Fruit fly (Drosophila melanogaster) whole organism, embryonic: ENCODE data around the gene CG44303.

Experiments used
- Ada2b ChIP-seq: fragments of 200-800 bp; sonication (Bioruptor generic); IDR thresholded peaks from 2 replicates; pipeline ENCODE4 v1.3.6; 2022; ENCODE audit warnings: missing biosample characterization, missing genetic modification characterization
- Adf1 ChIP-seq: fragments of 200-800 bp; sonication (Bioruptor generic); IDR thresholded peaks from 2 replicates; pipeline ENCODE4 v1.3.6; 2022; ENCODE audit warnings: missing biosample characterization, missing genetic modification characterization
- Aef1 ChIP-seq: fragments of 200-800 bp; sonication (Bioruptor generic); IDR thresholded peaks from 3 replicates; pipeline ENCODE4 v1.3.6; 2022; ENCODE audit warnings: missing biosample characterization, missing genetic modification characterization
- B-H2 ChIP-seq: fragments of 200-800 bp; sonication (Bioruptor generic); optimal IDR thresholded peaks from 2 replicates; lab custom pipeline; 2018; ENCODE audit warnings: missing biosample characterization, mild to moderate bottlenecking, missing genetic modification characterization
- CG10147 ChIP-seq: fragments of 200-800 bp; sonication (Bioruptor generic); optimal IDR thresholded peaks from 2 replicates; lab custom pipeline; 2019; ENCODE audit warnings: missing biosample characterization, mild to moderate bottlenecking, missing genetic modification characterization, moderate library complexity
- CG10209 ChIP-seq: fragments of 200-800 bp; sonication (Bioruptor generic); optimal IDR thresholded peaks from 3 replicates; lab custom pipeline; 2017; ENCODE audit warnings: missing biosample characterization, mild to moderate bottlenecking, missing genetic modification characterization, missing genetic modification reagents
- CG12155 ChIP-seq: fragments of 200-800 bp; sonication (Bioruptor generic); optimal IDR thresholded peaks from 3 replicates; lab custom pipeline; 2016; ENCODE audit warnings: missing biosample characterization, missing genetic modification characterization
- CG12391 ChIP-seq: fragments of 200-800 bp; sonication (Bioruptor generic); optimal IDR thresholded peaks from 3 replicates; lab custom pipeline; 2018; ENCODE audit warnings: missing biosample characterization, mild to moderate bottlenecking, missing genetic modification characterization, moderate library complexity
- CG12942 ChIP-seq: fragments of 200-800 bp; sonication (Bioruptor generic); optimal IDR thresholded peaks from 3 replicates; lab custom pipeline; 2016; ENCODE audit warnings: missing biosample characterization, missing genetic modification characterization
- CG13296 ChIP-seq: fragments of 200-800 bp; sonication (Bioruptor generic); optimal IDR thresholded peaks from 3 replicates; lab custom pipeline; 2018; ENCODE audit warnings: missing biosample characterization, mild to moderate bottlenecking, missing genetic modification characterization
- CG13775 ChIP-seq: fragments of 200-800 bp; sonication (Bioruptor generic); optimal IDR thresholded peaks from 3 replicates; lab custom pipeline; 2017; ENCODE audit warnings: missing biosample characterization, mild to moderate bottlenecking, missing genetic modification characterization
- CG14441 ChIP-seq: fragments of 200-800 bp; sonication (Bioruptor generic); IDR thresholded peaks from 2 replicates; pipeline ENCODE4 v1.3.6; 2022; ENCODE audit warnings: missing biosample characterization, missing genetic modification characterization
- CG15269 ChIP-seq: fragments of 200-800 bp; sonication (Bioruptor generic); optimal IDR thresholded peaks from 2 replicates; lab custom pipeline; 2018; ENCODE audit warnings: missing biosample characterization, mild to moderate bottlenecking, missing genetic modification characterization, moderate library complexity
- CG18262 ChIP-seq: fragments of 200-800 bp; optimal IDR thresholded peaks from 3 replicates; lab custom pipeline; 2019; ENCODE audit warnings: missing biosample characterization, mild to moderate bottlenecking, missing genetic modification characterization, moderate library complexity
- CG18599 ChIP-seq: fragments of 200-800 bp; sonication (Bioruptor generic); optimal IDR thresholded peaks from 3 replicates; lab custom pipeline; 2017; ENCODE audit warnings: missing biosample characterization, missing genetic modification characterization, mild to moderate bottlenecking, moderate library complexity, missing genetic modification reagents
- CG30403 ChIP-seq: fragments of 200-800 bp; sonication (Bioruptor generic); optimal IDR thresholded peaks from 3 replicates; lab custom pipeline; 2016; ENCODE audit warnings: missing biosample characterization, missing genetic modification characterization
- CG31224 ChIP-seq: fragments of 200-800 bp; sonication (Bioruptor generic); IDR thresholded peaks from 2 replicates; pipeline ENCODE4 v1.3.6; 2022; ENCODE audit warnings: missing biosample characterization, missing genetic modification characterization
- CG31441 ChIP-seq: fragments of 200-800 bp; sonication (Bioruptor generic); IDR thresholded peaks from 2 replicates; pipeline ENCODE4 v1.3.6; 2022; ENCODE audit warnings: missing biosample characterization, missing genetic modification characterization
- CG4424 ChIP-seq: fragments of 200-800 bp; sonication (Bioruptor generic); optimal IDR thresholded peaks from 3 replicates; lab custom pipeline; 2016; ENCODE audit warnings: missing biosample characterization, missing genetic modification characterization
- CG6254 ChIP-seq: fragments of 200-800 bp; sonication (Bioruptor generic); optimal IDR thresholded peaks from 3 replicates; lab custom pipeline; 2017; ENCODE audit warnings: mild to moderate bottlenecking, missing biosample characterization, missing genetic modification reagents, missing genetic modification characterization
- CG8924 ChIP-seq: fragments of 200-800 bp; optimal IDR thresholded peaks from 3 replicates; lab custom pipeline; 2019; ENCODE audit warnings: missing biosample characterization, mild to moderate bottlenecking, missing genetic modification characterization, moderate library complexity
- CG9932 ChIP-seq: fragments of 200-800 bp; sonication (Bioruptor generic); IDR thresholded peaks from 2 replicates; pipeline ENCODE4 v1.3.6; 2022; ENCODE audit warnings: missing biosample characterization, missing genetic modification characterization
- Chrac-16 ChIP-seq: fragments of 200-800 bp; sonication (Bioruptor generic); optimal IDR thresholded peaks from 3 replicates; lab custom pipeline; 2016; ENCODE audit warnings: missing biosample characterization, missing genetic modification characterization
- CoRest ChIP-seq: fragments of 200-800 bp; sonication (Bioruptor generic); optimal IDR thresholded peaks from 3 replicates; lab custom pipeline; 2018; ENCODE audit warnings: missing biosample characterization, mild to moderate bottlenecking, missing genetic modification characterization, moderate library complexity
- ERR ChIP-seq: fragments of 200-800 bp; sonication (Bioruptor generic); optimal IDR thresholded peaks from 2 replicates; lab custom pipeline; 2016; ENCODE audit warnings: missing biosample characterization, missing genetic modification characterization
- Hmr ChIP-seq: fragments of 200-800 bp; sonication (Bioruptor generic); optimal IDR thresholded peaks from 3 replicates; lab custom pipeline; 2017; ENCODE audit warnings: mild to moderate bottlenecking, missing biosample characterization, missing genetic modification reagents, missing genetic modification characterization
- Hmx ChIP-seq: fragments of 200-800 bp; sonication (Bioruptor generic); optimal IDR thresholded peaks from 2 replicates; lab custom pipeline; 2016; ENCODE audit warnings: missing biosample characterization, missing genetic modification characterization
- Hr78 ChIP-seq, 2 experiments: fragments of 200-800 bp in 1 of 2; fragments of >200 bp in 1 of 2; sonication (Bioruptor generic) in 1 of 2; optimal IDR thresholded peaks; 2 replicates each; lab custom pipeline; 2017 to 2019; ENCODE audit warnings: missing biosample characterization in 2 of 2, missing genetic modification characterization in 2 of 2, mild to moderate bottlenecking in 1 of 2, moderate library complexity in 1 of 2
- Jarid2 ChIP-seq: fragments of 200-800 bp; sonication (Bioruptor generic); optimal IDR thresholded peaks from 3 replicates; lab custom pipeline; 2017; ENCODE audit warnings: mild to moderate bottlenecking, missing biosample characterization, missing genetic modification reagents, missing genetic modification characterization
- NC2β ChIP-seq: fragments of 200-800 bp; sonication (Bioruptor generic); optimal IDR thresholded peaks from 2 replicates; lab custom pipeline; 2016; ENCODE audit warnings: missing biosample characterization, missing genetic modification characterization
- Neu2 ChIP-seq: fragments of 200-800 bp; sonication (Bioruptor generic); optimal IDR thresholded peaks from 3 replicates; lab custom pipeline; 2016; ENCODE audit warnings: missing biosample characterization, missing genetic modification characterization, borderline replicate concordance
- Optix ChIP-seq: fragments of 200-800 bp; sonication (Bioruptor generic); IDR thresholded peaks from 3 replicates; pipeline ENCODE4 v1.3.6; 2022; ENCODE audit warnings: missing biosample characterization, missing genetic modification characterization
- bbx ChIP-seq: fragments of 200-800 bp; sonication (Bioruptor generic); IDR thresholded peaks from 2 replicates; pipeline ENCODE4 v1.3.6; 2022; ENCODE audit warnings: missing biosample characterization, missing genetic modification characterization; ENCODE audit not compliant: partially characterized antibody
- caup ChIP-seq: fragments of 200-800 bp; sonication (Bioruptor generic); optimal IDR thresholded peaks from 3 replicates; lab custom pipeline; 2017; ENCODE audit warnings: missing biosample characterization, mild to moderate bottlenecking, missing genetic modification characterization, moderate library complexity; ENCODE audit not compliant: severe bottlenecking
- crc ChIP-seq: fragments of 200-800 bp; sonication (Bioruptor generic); optimal IDR thresholded peaks from 2 replicates; lab custom pipeline; 2016; ENCODE audit warnings: missing biosample characterization, missing genetic modification characterization
- cwo ChIP-seq: fragments of 200-800 bp; sonication (Bioruptor generic); optimal IDR thresholded peaks from 3 replicates; lab custom pipeline; 2017; ENCODE audit warnings: missing biosample characterization, missing genetic modification characterization, mild to moderate bottlenecking, moderate library complexity, missing genetic modification reagents
- dimm ChIP-seq: fragments of 200-800 bp; sonication (Bioruptor generic); IDR thresholded peaks from 2 replicates; pipeline ENCODE4 v1.3.6; 2022; ENCODE audit warnings: missing biosample characterization, missing genetic modification characterization
- en ChIP-seq: fragments of 200-800 bp; sonication (Bioruptor generic); optimal IDR thresholded peaks from 2 replicates; lab custom pipeline; 2016; ENCODE audit warnings: missing biosample characterization, missing genetic modification characterization
- exex ChIP-seq: fragments of 200-800 bp; sonication (Bioruptor generic); optimal IDR thresholded peaks from 4 replicates; lab custom pipeline; 2018; ENCODE audit warnings: missing biosample characterization, mild to moderate bottlenecking, missing genetic modification characterization, moderate library complexity
- fd96Cb ChIP-seq: fragments of 200-800 bp; sonication (Bioruptor generic); optimal IDR thresholded peaks from 2 replicates; lab custom pipeline; 2018; ENCODE audit warnings: missing biosample characterization, mild to moderate bottlenecking, missing genetic modification characterization, moderate library complexity
- ham ChIP-seq: fragments of 200-800 bp; sonication (Bioruptor generic); IDR thresholded peaks from 2 replicates; pipeline ENCODE4 v1.3.6; 2022; ENCODE audit warnings: missing biosample characterization, missing genetic modification characterization
- hth ChIP-seq: fragments of >200 bp; optimal IDR thresholded peaks from 2 replicates; lab custom pipeline; 2017; ENCODE audit warnings: inconsistent platforms
- jigr1 ChIP-seq: fragments of 200-800 bp; sonication (Bioruptor generic); IDR thresholded peaks from 3 replicates; pipeline ENCODE4 v1.3.6; 2022; ENCODE audit warnings: missing biosample characterization, missing genetic modification characterization
- mld ChIP-seq: fragments of 200-800 bp; sonication (Bioruptor generic); IDR thresholded peaks from 3 replicates; pipeline ENCODE4 v1.3.6; 2022; ENCODE audit warnings: missing biosample characterization, missing genetic modification characterization; ENCODE audit not compliant: partially characterized antibody
- nau ChIP-seq: fragments of 200-800 bp; sonication (Bioruptor generic); optimal IDR thresholded peaks from 3 replicates; lab custom pipeline; 2017; ENCODE audit warnings: missing biosample characterization, mild to moderate bottlenecking, missing genetic modification characterization, missing genetic modification reagents
- row ChIP-seq: fragments of 200-800 bp; sonication (Bioruptor generic); IDR thresholded peaks from 3 replicates; pipeline ENCODE4 v1.3.6; 2022; ENCODE audit warnings: missing biosample characterization, missing genetic modification characterization
- sens ChIP-seq: fragments of 200-800 bp; sonication (Bioruptor generic); peaks from one replicate; lab custom pipeline; 2016; ENCODE audit warnings: missing biosample characterization, missing genetic modification characterization
- tgo ChIP-seq: fragments of 200-800 bp; sonication (Bioruptor generic); IDR thresholded peaks from 3 replicates; pipeline ENCODE4 v1.3.6; 2022; ENCODE audit warnings: missing biosample characterization, missing genetic modification characterization

CG44303 gene

dm6 chrX:6656626-6657558 is 30.3 kb downstream of the CG44303 start (continued):
- TF ChIP-seq CG13775 (GFP tag; lab: Kevin White, UChicago) (no peak), CoRest (tag; lab: Kevin White, UChicago) (peak; percentile 51), bbx (no peak), CG12391 (peak; percentile 63), dimm (GFP tag; lab: Robert Waterston, UW) (no peak), sens (peak; percentile 31), CG18599 (GFP tag; lab: Kevin White, UChicago) (peak; percentile 78), CG30403 (GFP tag; lab: Kevin White, UChicago) (peak; percentile 35), CG12155 (GFP tag; lab: Kevin White, UChicago) (peak; percentile 2), tgo (GFP tag; lab: Robert Waterston, UW) (no peak), CG31224 (GFP tag; lab: Robert Waterston, UW) (no peak), fd96Cb (tag; lab: Kevin White, UChicago) (no peak), caup (GFP tag; lab: Kevin White, UChicago) (peak; percentile 57), Optix (GFP tag; lab: Robert Waterston, UW) (no peak), CG6254 (GFP tag; lab: Kevin White, UChicago) (peak; percentile 25), CG18262 (peak; percentile 61), CG9932 (GFP tag; lab: Robert Waterston, UW) (peak; percentile 23; the same call in 1 of the 2 replicates), Hmr (GFP tag; lab: Kevin White, UChicago) (peak; percentile 69), B-H2 (GFP tag; lab: Kevin White, UChicago) (peak; percentile 69), nau (GFP tag; lab: Kevin White, UChicago) (peak; percentile 33), row (GFP tag; lab: Robert Waterston, UW) (peak; percentile 96), Hmx (no peak), CG15269 (tag; lab: Kevin White, UChicago) (peak; percentile 47), Hr78 (GFP tag; optimal IDR thresholded peaks at IDR 0.05; lab: Kevin White, UChicago) (no peak), ham (no peak), ERR (GFP tag; lab: Kevin White, UChicago) (no peak), CG4424 (GFP tag; lab: Kevin White, UChicago) (peak; percentile 21), CG12942 (GFP tag; lab: Kevin White, UChicago) (no peak), crc (GFP tag; lab: Kevin White, UChicago) (no peak), Adf1 (GFP tag; lab: Robert Waterston, UW) (peak; percentile 18; the same call in 1 of the 2 replicates), Ada2b (peak; percentile 38; the same call in 1 of the 2 replicates), Chrac-16 (GFP tag; lab: Kevin White, UChicago) (peak; percentile 24), CG8924 (tag; lab: Kevin White, UChicago) (peak; percentile 55), mld (GFP tag; lab: Robert Waterston, UW) (no peak), Neu2 (GFP tag; lab: Kevin White, UChicago) (no peak), CG31441 (GFP tag; lab: Robert Waterston, UW) (peak; percentile 57; the same call in 1 of the 2 replicates), hth (lab: Kevin White, UChicago) (no peak), CG10147 (GFP tag; lab: Kevin White, UChicago) (peak; percentile 72), NC2β (no peak), jigr1 (GFP tag; lab: Robert Waterston, UW) (no peak), Aef1 (GFP tag; lab: Robert Waterston, UW) (no peak), CG14441 (0 out of 2 replicates have a peak, but pooled peaks have one; percentile 28), Jarid2 (GFP tag; lab: Kevin White, UChicago) (no peak), en (GFP tag; lab: Kevin White, UChicago) (no peak), CG13296 (peak; percentile 65), cwo (peak; percentile 52), exex (peak; percentile 68), CG10209 (GFP tag; lab: Kevin White, UChicago) (peak; percentile 39)
